Fruit fly (Drosophila melanogaster): ENCODE data around the gene CG13008.

DNA sequence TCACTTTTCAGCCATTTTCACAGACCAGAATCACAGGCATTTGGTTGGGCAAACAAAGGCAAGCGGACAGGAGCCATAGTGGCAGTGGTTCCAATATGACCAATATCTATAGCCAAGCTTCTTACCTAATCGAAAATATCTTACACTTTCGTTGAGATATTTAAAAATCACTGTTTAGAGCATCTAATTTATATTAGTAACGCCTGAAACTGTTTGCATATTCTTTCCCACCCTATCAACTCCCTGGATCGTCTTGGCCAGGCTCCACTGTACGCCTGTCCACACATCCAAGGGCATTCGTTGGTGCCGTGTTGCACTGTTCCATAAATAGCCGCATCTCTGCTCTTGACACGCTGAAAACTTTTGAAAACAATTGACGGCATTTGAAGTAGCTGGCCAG, 20.6 kb upstream of the CG13008 start:
- TF ChIP-seq gl (tag; optimal IDR thresholded peaks at IDR 0.05): no peak
- TF ChIP-seq EcR (GFP tag; optimal IDR thresholded peaks at IDR 0.05): no peak

All from whole organism, pupa.